Worm (Caenorhabditis elegans) whole organism, L4 larva: ENCODE measurements around the gene smu-2.

Source experiments
- F26F4.8 ChIP-seq: fragments of 200-800 bp; sonication (Bioruptor generic); conservative IDR thresholded peaks from 2 replicates; pipeline ENCODE4 v1.3.6; 2022; ENCODE audit warnings: missing genetic modification characterization, missing compliant biosample characterization
- F44E2.7 ChIP-seq: fragments of 200-800 bp; sonication (Bioruptor generic); IDR thresholded peaks from 2 replicates; pipeline ENCODE4 v2.1.2; 2022; ENCODE audit warnings: missing genetic modification characterization, missing compliant biosample characterization
- Y105C5A.15 ChIP-seq: fragments of 200-800 bp; sonication (Bioruptor generic); IDR thresholded peaks from 2 replicates; pipeline ENCODE4 v1.3.6; 2022; ENCODE audit warnings: missing genetic modification characterization, missing compliant biosample characterization
- Y5F2A.4 ChIP-seq: fragments of 200-800 bp; sonication (Bioruptor generic); optimal IDR thresholded peaks from 2 replicates; lab custom pipeline; 2018; ENCODE audit warnings: mild to moderate bottlenecking, missing genetic modification characterization, missing compliant biosample characterization
- Y75B8A.6 ChIP-seq: fragments of 200-800 bp; sonication (Bioruptor generic); IDR thresholded peaks from 2 replicates; pipeline ENCODE4 v1.3.6; 2022; ENCODE audit warnings: missing genetic modification reagents, missing genetic modification characterization, missing compliant biosample characterization
- ZK337.2 ChIP-seq: fragments of 200-800 bp; sonication (Bioruptor generic); IDR thresholded peaks from 2 replicates; pipeline ENCODE4 v1.3.6; 2022; ENCODE audit warnings: missing genetic modification reagents, missing genetic modification characterization, missing compliant biosample characterization
- arid-1 ChIP-seq: fragments of 200-800 bp; sonication (Bioruptor generic); conservative IDR thresholded peaks from 2 replicates; pipeline ENCODE4 v1.3.6; 2022; ENCODE audit warnings: missing genetic modification reagents, missing genetic modification characterization, missing compliant biosample characterization
- ceh-28 ChIP-seq: fragments of 150-350 bp; optimal IDR thresholded peaks from 2 replicates; lab custom pipeline; 2014; ENCODE audit warnings: missing biosample characterization, missing genetic modification reagents, missing genetic modification characterization
- ceh-32 ChIP-seq: sonication (generic microtip); optimal IDR thresholded peaks from 2 replicates; lab custom pipeline; 2016; ENCODE audit warnings: mild to moderate bottlenecking, missing genetic modification characterization, missing compliant biosample characterization; ENCODE audit not compliant: poor library complexity
- cey-2 ChIP-seq: sonication (generic microtip); optimal IDR thresholded peaks from 3 replicates; lab custom pipeline; 2017; ENCODE audit warnings: missing genetic modification characterization, mild to moderate bottlenecking, missing compliant biosample characterization, antibody characterized with exemption, borderline replicate concordance; ENCODE audit not compliant: insufficient read depth
- ctbp-1 ChIP-seq: fragments of 200-800 bp; sonication (Bioruptor generic); IDR thresholded peaks from 2 replicates; pipeline ENCODE4 v1.3.6; 2022; ENCODE audit warnings: missing genetic modification reagents, missing genetic modification characterization, missing compliant biosample characterization
- daf-12 ChIP-seq: fragments of 150-350 bp; optimal IDR thresholded peaks from 2 replicates; lab custom pipeline; 2014; ENCODE audit warnings: missing biosample characterization, missing genetic modification reagents, missing genetic modification characterization
- daf-8 ChIP-seq: fragments of 200-800 bp; sonication (Bioruptor generic); IDR thresholded peaks from 2 replicates; pipeline ENCODE4 v1.3.6; 2022; ENCODE audit warnings: missing genetic modification characterization, missing compliant biosample characterization
- dmd-6 ChIP-seq: fragments of 200-800 bp; sonication (Bioruptor generic); IDR thresholded peaks from 2 replicates; pipeline ENCODE4 v1.3.6; 2022; ENCODE audit warnings: missing genetic modification reagents, missing genetic modification characterization, missing compliant biosample characterization
- dmd-8 ChIP-seq: fragments of 200-800 bp; sonication (Bioruptor generic); IDR thresholded peaks from 2 replicates; pipeline ENCODE4 v1.3.6; 2022; ENCODE audit warnings: missing genetic modification characterization, missing compliant biosample characterization
- duxl-1 ChIP-seq: sonication (generic microtip); optimal IDR thresholded peaks from 2 replicates; lab custom pipeline; 2016; ENCODE audit warnings: mild to moderate bottlenecking, missing genetic modification characterization, moderate library complexity, missing compliant biosample characterization; ENCODE audit not compliant: poor library complexity
- dve-1 ChIP-seq: sonication (generic microtip); optimal IDR thresholded peaks from 2 replicates; lab custom pipeline; 2017; ENCODE audit warnings: antibody characterized with exemption, mild to moderate bottlenecking, missing genetic modification characterization, missing compliant biosample characterization; ENCODE audit not compliant: insufficient read depth
- hif-1 ChIP-seq, 2 experiments: sonication (generic microtip); optimal IDR thresholded peaks; 2 replicates each; lab custom pipeline; 2016 to 2017; ENCODE audit warnings: missing compliant biosample characterization in 2 of 2, missing genetic modification characterization in 2 of 2, missing genetic modification reagents in 2 of 2, missing genotype in 2 of 2, mild to moderate bottlenecking in 1 of 2
- hlh-11 ChIP-seq: fragments of 200-800 bp; sonication (Bioruptor generic); optimal IDR thresholded peaks from 2 replicates; lab custom pipeline; 2018; ENCODE audit warnings: mild to moderate bottlenecking, missing genetic modification characterization, missing compliant biosample characterization
- hlh-30 ChIP-seq: sonication (generic microtip); optimal IDR thresholded peaks from 2 replicates; lab custom pipeline; 2017; ENCODE audit warnings: antibody characterized with exemption, mild to moderate bottlenecking, missing genetic modification characterization, missing compliant biosample characterization; ENCODE audit not compliant: insufficient read depth
- hmg-1.1 ChIP-seq: fragments of 200-800 bp; sonication (Bioruptor generic); IDR thresholded peaks from 2 replicates; pipeline ENCODE4 v1.3.6; 2022; ENCODE audit warnings: missing genetic modification reagents, missing genetic modification characterization, missing compliant biosample characterization
- lin-13 ChIP-seq: fragments of 150-350 bp; optimal IDR thresholded peaks from 2 replicates; lab custom pipeline; 2014; ENCODE audit warnings: missing biosample characterization, missing genetic modification reagents, missing genetic modification characterization
- lin-39 ChIP-seq: fragments of 150-350 bp; optimal IDR thresholded peaks from 2 replicates; lab custom pipeline; 2014; ENCODE audit warnings: missing biosample characterization, missing genetic modification reagents, missing genetic modification characterization
- lsy-2 ChIP-seq, 2 experiments: fragments of 150-350 bp in 1 of 2; sonication (generic microtip) in 1 of 2; optimal IDR thresholded peaks; 2 replicates each; lab custom pipeline; 2014 to 2017; ENCODE audit warnings: missing biosample characterization in 2 of 2, missing genetic modification characterization in 2 of 2
- madf-9 ChIP-seq: fragments of 200-800 bp; sonication (Bioruptor generic); conservative IDR thresholded peaks from 2 replicates; pipeline ENCODE4 v1.3.6; 2022; ENCODE audit warnings: missing genetic modification reagents, missing genetic modification characterization, missing compliant biosample characterization
- mxl-2 ChIP-seq: fragments of 200-800 bp; sonication (Bioruptor generic); conservative IDR thresholded peaks from 2 replicates; pipeline ENCODE4 v1.3.6; 2022; ENCODE audit warnings: missing genetic modification reagents, missing genetic modification characterization, missing compliant biosample characterization
- mxl-3 ChIP-seq: fragments of 200-800 bp; sonication (Bioruptor generic); optimal IDR thresholded peaks from 2 replicates; lab custom pipeline; 2018; ENCODE audit warnings: mild to moderate bottlenecking, missing genetic modification characterization, missing compliant biosample characterization
- nhr-10 ChIP-seq: fragments of 150-350 bp; optimal IDR thresholded peaks from 2 replicates; lab custom pipeline; 2014; ENCODE audit warnings: missing biosample characterization, missing genetic modification characterization
- nhr-76 ChIP-seq: fragments of 150-350 bp; optimal IDR thresholded peaks from 2 replicates; lab custom pipeline; 2014; ENCODE audit warnings: missing biosample characterization, missing genetic modification characterization
- nhr-77 ChIP-seq: fragments of 150-350 bp; optimal IDR thresholded peaks from 2 replicates; lab custom pipeline; 2014; ENCODE audit warnings: missing biosample characterization, missing genetic modification characterization
- rbr-2 ChIP-seq: sonication (generic microtip); optimal IDR thresholded peaks from 2 replicates; lab custom pipeline; 2016; ENCODE audit warnings: missing genotype, missing genetic modification characterization, missing compliant biosample characterization
- skn-1 ChIP-seq: fragments of 150-350 bp; optimal IDR thresholded peaks from 2 replicates; lab custom pipeline; 2014; ENCODE audit warnings: missing biosample characterization, missing genetic modification characterization
- spr-1 ChIP-seq: sonication (generic microtip); optimal IDR thresholded peaks from 2 replicates; lab custom pipeline; 2016; ENCODE audit warnings: mild to moderate bottlenecking, missing genetic modification characterization, missing compliant biosample characterization
- spr-3 ChIP-seq: fragments of 200-800 bp; sonication (Bioruptor generic); optimal IDR thresholded peaks from 2 replicates; lab custom pipeline; 2018; ENCODE audit warnings: mild to moderate bottlenecking, missing genetic modification characterization, missing compliant biosample characterization
- unc-39 ChIP-seq: sonication (generic microtip); optimal IDR thresholded peaks from 2 replicates; lab custom pipeline; 2017; ENCODE audit warnings: missing biosample characterization, missing genetic modification characterization
- zip-11 ChIP-seq: fragments of 200-800 bp; sonication (Bioruptor generic); IDR thresholded peaks from 2 replicates; pipeline ENCODE4 v1.3.6; 2022; ENCODE audit warnings: missing genetic modification characterization, missing compliant biosample characterization
- ztf-11 ChIP-seq: fragments of 150-350 bp; optimal IDR thresholded peaks from 2 replicates; lab custom pipeline; 2014; ENCODE audit warnings: missing biosample characterization, missing genetic modification characterization

The smu-2 gene

DNA sequence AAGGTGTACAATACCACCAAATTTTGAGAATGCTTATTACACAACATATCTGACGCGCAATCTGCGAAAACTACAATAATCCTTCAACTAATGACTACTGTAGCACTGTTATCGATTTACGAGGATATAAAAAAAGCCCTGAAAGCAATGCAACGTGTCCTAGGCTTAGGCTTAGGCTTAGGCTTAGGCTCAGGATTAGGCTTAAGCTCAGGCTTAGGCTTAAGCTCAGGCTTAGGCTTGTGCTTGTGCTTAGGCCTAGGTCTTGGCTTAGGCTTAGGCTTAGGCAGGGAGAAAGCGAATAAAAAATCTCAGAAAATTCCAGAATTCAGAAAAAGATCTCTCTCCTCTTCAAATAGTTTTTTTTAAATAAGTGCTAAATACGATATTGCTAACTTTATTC, 23.0 kb upstream of the smu-2 start:
- no peak for TF ChIP-seq lin-39 (tag; lab: Kevin White, UChicago)
- no peak for TF ChIP-seq hlh-30 (tag; lab: Kevin White, UChicago)
- no peak for TF ChIP-seq ceh-28
- no peak for TF ChIP-seq zip-11
- TF ChIP-seq dve-1 (tag; lab: Kevin White, UChicago): no peak
- TF ChIP-seq ceh-32: no peak
- no peak for TF ChIP-seq lin-13
- TF ChIP-seq lsy-2 (tag; optimal IDR thresholded peaks at IDR 0.05; lab: Kevin White, UChicago): no peak
- TF ChIP-seq nhr-10 (tag; lab: Kevin White, UChicago): no peak
- TF ChIP-seq mxl-3 (GFP tag; lab: Kevin White, UChicago): no peak
- TF ChIP-seq F44E2.7 (GFP tag; lab: Robert Waterston, UW): no peak
- TF ChIP-seq hmg-1.1 (GFP tag; lab: Robert Waterston, UW): no peak
- TF ChIP-seq dmd-8 (GFP tag; lab: Robert Waterston, UW): no peak
- TF ChIP-seq, all 104 proteins: peak for 0

DNA sequence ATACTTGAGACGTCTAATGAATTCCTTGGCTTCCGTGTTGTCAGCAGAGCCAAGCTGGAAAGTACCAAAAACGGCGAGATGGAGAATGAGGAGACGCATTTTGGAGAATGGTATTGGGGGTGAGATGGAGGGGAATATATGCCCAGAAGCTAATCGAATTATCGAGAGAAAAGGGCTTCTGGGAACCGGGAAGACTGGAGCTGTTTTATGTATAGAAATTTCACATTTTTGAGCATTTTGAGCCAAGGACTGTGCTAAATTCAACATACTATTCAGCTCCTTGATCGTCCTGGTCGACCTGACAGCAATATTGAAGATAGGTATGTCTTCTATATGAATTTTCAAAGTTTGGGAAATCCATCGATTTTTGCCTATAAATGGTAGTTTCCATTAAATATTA, 22.2 kb upstream of the smu-2 start, which contains the start of gene C16C8.7:
Gene C16C8.7, minus strand, starts transcription at position 101 of the 400 bp plus-strand sequence.
- TF ChIP-seq mxl-2 (GFP tag; lab: Robert Waterston, UW) (no peak), arid-1 (no peak), nhr-77 (tag; lab: Kevin White, UChicago) (no peak), F44E2.7 (GFP tag; lab: Robert Waterston, UW) (no peak), unc-39 (no peak), madf-9 (GFP tag; lab: Robert Waterston, UW) (no peak), rbr-2 (tag; lab: Kevin White, UChicago) (no peak)

DNA sequence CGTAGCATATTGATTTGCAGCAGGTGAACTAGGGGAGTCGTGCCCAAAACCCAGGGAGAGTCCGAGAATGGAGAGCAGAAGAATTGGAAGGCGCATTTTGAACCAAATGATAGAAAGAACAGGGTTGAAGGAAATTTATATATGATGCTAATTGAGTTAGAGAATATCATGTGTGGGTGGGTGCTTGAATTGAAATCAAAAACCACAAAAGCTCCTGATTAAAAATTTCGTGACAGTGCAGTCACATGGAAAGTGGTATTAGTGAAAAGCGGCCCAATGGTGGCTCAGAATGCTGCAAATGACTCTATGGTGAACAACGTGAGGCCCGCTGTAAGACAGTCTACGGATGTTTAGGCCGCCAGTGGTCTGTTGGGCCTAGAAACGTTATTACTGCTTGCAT, 20.6 kb upstream of the smu-2 start, which contains the start of gene C16C8.8:
Gene C16C8.8, minus strand, starts transcription at position 101 of the 400 bp plus-strand sequence.
- TF ChIP-seq Y5F2A.4 (GFP tag; lab: Kevin White, UChicago): no peak
- TF ChIP-seq F26F4.8: no peak
- no peak for TF ChIP-seq Y75B8A.6 (GFP tag; lab: Robert Waterston, UW)
- no peak for TF ChIP-seq dmd-6 (GFP tag; lab: Robert Waterston, UW)
- TF ChIP-seq hif-1 (tag; optimal IDR thresholded peaks at IDR 0.05; lab: Kevin White, UChicago): no peak
- TF ChIP-seq ZK337.2: no peak
- TF ChIP-seq daf-8: no peak
- TF ChIP-seq skn-1 (tag; lab: Kevin White, UChicago): no peak
- no peak for TF ChIP-seq nhr-76 (tag; lab: Kevin White, UChicago)
- no peak for TF ChIP-seq hlh-11
- TF ChIP-seq rbr-2 (tag; lab: Kevin White, UChicago): no peak
- no peak for TF ChIP-seq cey-2 (tag; lab: Kevin White, UChicago)
- TF ChIP-seq spr-3 (GFP tag; lab: Kevin White, UChicago): no peak
- TF ChIP-seq nhr-10 (tag; lab: Kevin White, UChicago): no peak
- no peak for TF ChIP-seq ctbp-1 (GFP tag; lab: Robert Waterston, UW)
- no peak for TF ChIP-seq lin-13
- TF ChIP-seq mxl-3 (GFP tag; lab: Kevin White, UChicago): no peak
- TF ChIP-seq spr-1 (tag; lab: Kevin White, UChicago): no peak
- TF ChIP-seq Y105C5A.15: no peak
- TF ChIP-seq, all 104 proteins: peak for 0

DNA sequence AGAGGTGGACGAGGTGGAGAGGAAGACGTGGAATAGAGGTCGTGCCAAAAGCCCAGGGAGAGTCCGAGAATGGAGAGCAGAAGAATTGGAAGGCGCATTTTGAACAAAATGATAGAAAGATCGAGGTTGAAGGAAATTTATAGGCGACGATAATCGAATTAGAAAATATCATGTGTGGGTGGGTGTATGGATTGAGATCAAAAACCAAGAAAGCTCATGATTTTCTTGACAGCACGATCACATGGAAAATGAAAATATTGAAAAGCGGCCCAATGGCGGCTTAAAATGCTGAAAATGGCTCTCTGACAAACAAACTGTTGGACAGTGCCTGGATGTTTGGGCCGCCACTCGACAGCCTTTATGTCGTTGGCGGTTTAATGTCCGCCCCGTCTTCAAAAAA, 19.1 kb upstream of the smu-2 start, which contains the start of gene C16C8.9:
Gene C16C8.9, minus strand, starts transcription at position 101 of the 400 bp plus-strand sequence.
- TF ChIP-seq daf-12 (tag; lab: Kevin White, UChicago) (no peak), duxl-1 (tag; lab: Kevin White, UChicago) (no peak), ztf-11 (tag; lab: Kevin White, UChicago) (no peak), zip-11 (no peak)
